Worm (Caenorhabditis elegans) whole organism, L3 larva: ENCODE data around the gene ttr-43.

ENCODE experiments used
- R02D3.7 ChIP-seq: fragments of 150-350 bp; optimal IDR thresholded peaks from 2 replicates; lab custom pipeline; 2014; ENCODE audit warnings: missing biosample characterization, missing genetic modification characterization
- ama-1 ChIP-seq: fragments of 150-350 bp; optimal IDR thresholded peaks from 2 replicates; lab custom pipeline; 2018
- ceh-16 ChIP-seq: sonication (generic microtip); optimal IDR thresholded peaks from 2 replicates; lab custom pipeline; 2017; ENCODE audit warnings: missing biosample characterization, missing genetic modification characterization
- egl-27 ChIP-seq: sonication (generic microtip); optimal IDR thresholded peaks from 4 replicates; lab custom pipeline; 2017; ENCODE audit warnings: missing biosample characterization, missing genetic modification reagents, missing genetic modification characterization
- egl-5 ChIP-seq: fragments of 150-350 bp; optimal IDR thresholded peaks from 2 replicates; lab custom pipeline; 2017; ENCODE audit warnings: missing biosample characterization, missing genetic modification reagents, missing genetic modification characterization, inconsistent platforms
- elt-2 ChIP-seq: sonication (generic microtip); optimal IDR thresholded peaks from 2 replicates; lab custom pipeline; 2016; ENCODE audit warnings: missing genetic modification reagents, mild to moderate bottlenecking, missing genetic modification characterization, missing compliant biosample characterization
- elt-3 ChIP-seq, 3 experiments: fragments of 150-350 bp in 1 of 3; sonication (generic microtip) in 2 of 3; optimal IDR thresholded peaks; 2 replicates in 2 of 3; 4 replicates in 1 of 3; lab custom pipeline; 2014 to 2017; ENCODE audit warnings: missing biosample characterization in 3 of 3, missing genetic modification characterization in 3 of 3
- eor-1 ChIP-seq, 2 experiments: fragments of 150-350 bp; optimal IDR thresholded peaks; 2 replicates each; lab custom pipeline; 2014 to 2018; ENCODE audit warnings: missing biosample characterization in 2 of 2, missing genetic modification characterization in 2 of 2
- fkh-10 ChIP-seq: sonication (generic microtip); optimal IDR thresholded peaks from 2 replicates; lab custom pipeline; 2017; ENCODE audit warnings: missing biosample characterization, missing genetic modification reagents, missing genetic modification characterization
- fkh-2 ChIP-seq: fragments of 150-350 bp; optimal IDR thresholded peaks from 2 replicates; lab custom pipeline; 2014; ENCODE audit warnings: missing biosample characterization, missing genetic modification reagents, missing genetic modification characterization
- fos-1 ChIP-seq: fragments of 150-350 bp; optimal IDR thresholded peaks from 2 replicates; lab custom pipeline; 2014; ENCODE audit warnings: missing biosample characterization, missing genetic modification characterization
- hmg-11 ChIP-seq: sonication (generic microtip); optimal IDR thresholded peaks from 2 replicates; lab custom pipeline; 2016; ENCODE audit warnings: missing genetic modification characterization, missing compliant biosample characterization
- jun-1 ChIP-seq: fragments of 150-350 bp; optimal IDR thresholded peaks from 2 replicates; lab custom pipeline; 2014; ENCODE audit warnings: missing biosample characterization, missing genetic modification reagents, missing genetic modification characterization
- lin-15B ChIP-seq: fragments of 150-350 bp; optimal IDR thresholded peaks from 2 replicates; lab custom pipeline; 2014; ENCODE audit warnings: missing biosample characterization, missing genetic modification characterization
- lin-39 ChIP-seq: fragments of 150-350 bp; optimal IDR thresholded peaks from 2 replicates; lab custom pipeline; 2018; ENCODE audit warnings: missing biosample characterization, missing genetic modification reagents, missing genetic modification characterization
- mdl-1 ChIP-seq: fragments of 150-350 bp; optimal IDR thresholded peaks from 2 replicates; lab custom pipeline; 2014; ENCODE audit warnings: missing biosample characterization, missing genetic modification characterization
- mml-1 ChIP-seq: fragments of 150-350 bp; sonication (generic microtip); optimal IDR thresholded peaks from 3 replicates; lab custom pipeline; 2014; ENCODE audit warnings: missing biosample characterization, missing genetic modification characterization
- nfya-1 ChIP-seq: sonication (generic microtip); optimal IDR thresholded peaks from 2 replicates; lab custom pipeline; 2017; ENCODE audit warnings: missing genetic modification characterization, mild to moderate bottlenecking, missing compliant biosample characterization, antibody characterized with exemption, moderate library complexity; ENCODE audit not compliant: insufficient read depth
- nhr-11 ChIP-seq: fragments of 150-350 bp; optimal IDR thresholded peaks from 2 replicates; lab custom pipeline; 2014; ENCODE audit warnings: missing biosample characterization, missing genetic modification characterization
- nhr-12 ChIP-seq: fragments of 150-350 bp; optimal IDR thresholded peaks from 2 replicates; lab custom pipeline; 2014; ENCODE audit warnings: missing biosample characterization, missing genetic modification characterization
- nhr-237 ChIP-seq: fragments of 150-350 bp; optimal IDR thresholded peaks from 2 replicates; lab custom pipeline; 2014; ENCODE audit warnings: missing biosample characterization, missing genetic modification characterization
- nhr-25 ChIP-seq: sonication (generic microtip); optimal IDR thresholded peaks from 2 replicates; lab custom pipeline; 2017; ENCODE audit warnings: missing biosample characterization, missing genetic modification characterization
- nhr-43 ChIP-seq: sonication (generic microtip); optimal IDR thresholded peaks from 2 replicates; lab custom pipeline; 2016; ENCODE audit warnings: mild to moderate bottlenecking, missing genetic modification characterization, missing compliant biosample characterization; ENCODE audit not compliant: poor library complexity, severe bottlenecking
- nhr-67 ChIP-seq: fragments of 150-350 bp; optimal IDR thresholded peaks from 2 replicates; lab custom pipeline; 2014; ENCODE audit warnings: missing biosample characterization, missing genetic modification characterization
- nhr-76 ChIP-seq: fragments of 150-350 bp; sonication (generic microtip); optimal IDR thresholded peaks from 5 replicates; lab custom pipeline; 2014; ENCODE audit warnings: missing biosample characterization, missing genetic modification characterization
- nhr-77 ChIP-seq: fragments of 150-350 bp; optimal IDR thresholded peaks from 2 replicates; lab custom pipeline; 2014; ENCODE audit warnings: missing biosample characterization, missing genetic modification characterization
- pha-4 ChIP-seq: fragments of 150-350 bp; optimal IDR thresholded peaks from 2 replicates; lab custom pipeline; 2014; ENCODE audit warnings: missing biosample characterization, missing genetic modification reagents, missing genetic modification characterization
- pqm-1 ChIP-seq: fragments of 150-350 bp; optimal IDR thresholded peaks from 2 replicates; lab custom pipeline; 2017; ENCODE audit warnings: missing biosample characterization, missing genetic modification characterization, inconsistent platforms
- sea-2 ChIP-seq: fragments of 150-350 bp; sonication (generic microtip); optimal IDR thresholded peaks from 4 replicates; lab custom pipeline; 2014; ENCODE audit warnings: missing biosample characterization, missing genetic modification reagents, missing genetic modification characterization
- skn-1 ChIP-seq: fragments of 150-350 bp; optimal IDR thresholded peaks from 2 replicates; lab custom pipeline; 2014; ENCODE audit warnings: missing biosample characterization, missing genetic modification characterization
- tbx-2 ChIP-seq: sonication (generic microtip); optimal IDR thresholded peaks from 2 replicates; lab custom pipeline; 2016; ENCODE audit warnings: mild to moderate bottlenecking, missing genetic modification characterization, missing compliant biosample characterization
- unc-39 ChIP-seq: sonication (generic microtip); optimal IDR thresholded peaks from 4 replicates; lab custom pipeline; 2017; ENCODE audit warnings: missing biosample characterization, missing genetic modification characterization
- zag-1 ChIP-seq: fragments of 150-350 bp; optimal IDR thresholded peaks from 2 replicates; lab custom pipeline; 2014; ENCODE audit warnings: missing biosample characterization, missing genetic modification characterization
- ztf-11 ChIP-seq: fragments of 150-350 bp; optimal IDR thresholded peaks from 2 replicates; lab custom pipeline; 2014; ENCODE audit warnings: missing biosample characterization, missing genetic modification characterization
- ztf-4 ChIP-seq: fragments of 150-350 bp; optimal IDR thresholded peaks from 2 replicates; lab custom pipeline; 2014; ENCODE audit warnings: missing biosample characterization, missing genetic modification characterization

ttr-43 gene

ce11 chrV:12608857-12609256 is 18.4 kb upstream of the ttr-43 start, which contains the start of gene ZC116.5:
Gene ZC116.5 (minus strand): TSS chrV:12608957.
- TF ChIP-seq pqm-1 (tag; lab: Kevin White, UChicago): no peak
- TF ChIP-seq skn-1 (tag; lab: Kevin White, UChicago): no peak
- no peak for TF ChIP-seq R02D3.7
- TF ChIP-seq egl-5 (tag; lab: Kevin White, UChicago): no peak
- no peak for TF ChIP-seq mml-1 (tag; lab: Kevin White, UChicago)
- no peak for TF ChIP-seq egl-27
- TF ChIP-seq lin-39: no peak
- no peak for TF ChIP-seq nhr-77 (tag; lab: Kevin White, UChicago)
- no peak for TF ChIP-seq mdl-1 (tag; lab: Kevin White, UChicago)
- TF ChIP-seq pha-4 (tag; lab: Kevin White, UChicago): no peak
- no peak for TF ChIP-seq nfya-1 (tag; lab: Kevin White, UChicago)
- no peak for TF ChIP-seq ztf-4
- TF ChIP-seq jun-1 (tag; lab: Kevin White, UChicago): no peak
- TF ChIP-seq eor-1 (tag; optimal IDR thresholded peaks at IDR 0.05; lab: Kevin White, UChicago): no peak
- TF ChIP-seq fkh-2: no peak
- TF ChIP-seq nhr-237 (tag; lab: Kevin White, UChicago): no peak
- TF ChIP-seq, all 47 proteins: peak for 0

- TF ChIP-seq elt-3 (tag; optimal IDR thresholded peaks at IDR 0.05; lab: Kevin White, UChicago): no peak
- no peak for TF ChIP-seq elt-2
- no peak for TF ChIP-seq ztf-11 (tag; lab: Kevin White, UChicago)
- TF ChIP-seq mml-1 (tag; lab: Kevin White, UChicago): no peak
- TF ChIP-seq nhr-11 (tag; lab: Kevin White, UChicago): no peak
These were observed 16.6 kb upstream of the ttr-43 start, which contains the start of gene erg-28 for ce11 chrV:12607113-12607512. Gene erg-28 (plus strand): TSS chrV:12607413.

- TF ChIP-seq lin-15B: no peak
- TF ChIP-seq elt-2: no peak
- TF ChIP-seq skn-1 (tag; lab: Kevin White, UChicago): no peak
- TF ChIP-seq tbx-2 (tag; lab: Kevin White, UChicago): no peak
- no peak for TF ChIP-seq fkh-10 (GFP tag; lab: Kevin White, UChicago)
- no peak for TF ChIP-seq eor-1 (tag; optimal IDR thresholded peaks at IDR 0.05; lab: Kevin White, UChicago)
- no peak for TF ChIP-seq mdl-1 (tag; lab: Kevin White, UChicago)
- no peak for TF ChIP-seq nhr-77 (tag; lab: Kevin White, UChicago)
- TF ChIP-seq egl-27: no peak
- no peak for TF ChIP-seq nhr-43 (tag; lab: Kevin White, UChicago)
- no peak for TF ChIP-seq sea-2 (GFP tag; lab: Kevin White, UChicago)
- no peak for TF ChIP-seq nhr-76
- no peak for TF ChIP-seq nhr-11 (tag; lab: Kevin White, UChicago)
- no peak for TF ChIP-seq mml-1 (tag; lab: Kevin White, UChicago)
- no peak for TF ChIP-seq nhr-25 (tag; lab: Kevin White, UChicago)
- no peak for TF ChIP-seq pqm-1 (tag; lab: Kevin White, UChicago)
- TF ChIP-seq pha-4 (tag; lab: Kevin White, UChicago): no peak
- TF ChIP-seq ama-1 (lab: Kevin White, UChicago): no peak
- TF ChIP-seq fos-1: no peak
- no peak for TF ChIP-seq nhr-12
These were observed 11.3 kb upstream of the ttr-43 start for ce11 chrV:12601835-12602234.

ce11 chrV:12599510-12600242 is 9.2 kb upstream of the ttr-43 start, which contains the start of gene C14C10.5:
Gene C14C10.5 (plus strand): TSS chrV:12600192.
- TF ChIP-seq elt-2: peak; percentile 16
- TF ChIP-seq pha-4 (tag; lab: Kevin White, UChicago): peak; percentile 55
- no peak for TF ChIP-seq ama-1 (lab: Kevin White, UChicago)
- no peak for TF ChIP-seq nhr-67 (tag; lab: Kevin White, UChicago)
- no peak for TF ChIP-seq ceh-16 (tag; lab: Kevin White, UChicago)
- TF ChIP-seq eor-1 (tag; optimal IDR thresholded peaks at IDR 0.05; lab: Kevin White, UChicago): no peak
- no peak for TF ChIP-seq nhr-11 (tag; lab: Kevin White, UChicago)
- TF ChIP-seq egl-27: no peak
- no peak for TF ChIP-seq mdl-1 (tag; lab: Kevin White, UChicago)
- no peak for TF ChIP-seq sea-2 (GFP tag; lab: Kevin White, UChicago)
- TF ChIP-seq unc-39 (tag; lab: Kevin White, UChicago): no peak
- no peak for TF ChIP-seq zag-1 (tag; lab: Kevin White, UChicago)
- peak; percentile 27 for TF ChIP-seq hmg-11 (tag; lab: Kevin White, UChicago)
